Worm (Caenorhabditis elegans): ENCODE measurements around the gene slc-9B.2.

ce11 chrV:16377188-16377587, 38.3 kb downstream of the slc-9B.2 start:
- TF ChIP-seq snpc-4 (tag; optimal IDR thresholded peaks at IDR 0.05), result no peak
- no peak for TF ChIP-seq nhr-11 (tag; optimal IDR thresholded peaks at IDR 0.05)
- TF ChIP-seq zag-1 (tag; optimal IDR thresholded peaks at IDR 0.05), result no peak
- no peak for TF ChIP-seq nhr-6 (tag; optimal IDR thresholded peaks at IDR 0.05)
